Worm (Caenorhabditis elegans) whole organism, young adult: ENCODE data around the gene ZK899.7.

Experiments used
- K11D2.4 ChIP-seq: fragments of 200-800 bp; sonication (Bioruptor generic); IDR thresholded peaks from 2 replicates; pipeline ENCODE4 v1.3.6; 2022; ENCODE audit warnings: missing genetic modification reagents, missing genetic modification characterization, missing compliant biosample characterization
- attf-3 ChIP-seq: fragments of 200-800 bp; sonication (Bioruptor generic); conservative IDR thresholded peaks from 2 replicates; pipeline ENCODE4 v1.3.6; 2022; ENCODE audit warnings: missing genetic modification reagents, missing genetic modification characterization, missing compliant biosample characterization
- him-1 ChIP-seq: sonication (generic microtip); optimal IDR thresholded peaks from 2 replicates; lab custom pipeline; 2016; ENCODE audit warnings: missing genotype, missing genetic modification reagents, missing genetic modification characterization, missing compliant biosample characterization
- nfya-1 ChIP-seq: sonication (generic microtip); optimal IDR thresholded peaks from 2 replicates; lab custom pipeline; 2017; ENCODE audit warnings: antibody characterized with exemption, missing compliant biosample characterization, missing genetic modification characterization, borderline replicate concordance; ENCODE audit not compliant: insufficient read depth
- nhr-80 ChIP-seq: sonication (generic microtip); optimal IDR thresholded peaks from 2 replicates; lab custom pipeline; 2016; ENCODE audit warnings: missing genetic modification characterization, missing compliant biosample characterization
- pha-4 ChIP-seq: fragments of 150-350 bp; sonication (generic microtip); optimal IDR thresholded peaks from 2 replicates; lab custom pipeline; 2014; ENCODE audit warnings: missing biosample characterization, missing genetic modification reagents, missing genetic modification characterization
- repo-1 ChIP-seq: sonication (generic microtip); optimal IDR thresholded peaks from 2 replicates; lab custom pipeline; 2017; ENCODE audit warnings: mild to moderate bottlenecking, missing genetic modification characterization, missing compliant biosample characterization

ce11 chrX:9483754-9484153 lies 34.5 kb upstream of the ZK899.7 start:
- TF ChIP-seq nfya-1 (tag; lab: Kevin White, UChicago) (no peak), K11D2.4 (GFP tag; lab: Robert Waterston, UW) (no peak), attf-3 (GFP tag; lab: Robert Waterston, UW) (no peak), repo-1 (no peak), nhr-80 (tag; lab: Kevin White, UChicago) (no peak), pha-4 (tag; lab: Kevin White, UChicago) (no peak), him-1 (no peak)
